Worm (Caenorhabditis elegans): Measurements from ENCODE around the gene srx-1.

The srx-1 gene

ce11 chrV:9022078-9022477, 18.6 kb downstream of the srx-1 start, which contains the start of gene oac-41:
Gene oac-41 (minus strand): TSS chrV:9022178.
- TF ChIP-seq tbx-9 (tag; optimal IDR thresholded peaks at IDR 0.05; ENCODE audit: borderline replicate concordance) (no peak), K11D2.4 (GFP tag; IDR thresholded peaks at IDR 0.05) (no peak), ceh-100 (GFP tag; IDR thresholded peaks at IDR 0.05) (no peak), bed-1 (GFP tag; IDR thresholded peaks at IDR 0.05) (no peak), nfya-1 (tag; optimal IDR thresholded peaks at IDR 0.05; ENCODE audit: borderline replicate concordance, insufficient read depth) (no peak), nhr-80 (tag; optimal IDR thresholded peaks at IDR 0.05) (no peak), let-526 (GFP tag; IDR thresholded peaks at IDR 0.05) (no peak), lin-40 (tag; optimal IDR thresholded peaks at IDR 0.05) (no peak)

- no peak for TF ChIP-seq rcor-1 (GFP tag; IDR thresholded peaks at IDR 0.05)
- no peak for TF ChIP-seq mel-28 (tag; optimal IDR thresholded peaks at IDR 0.05; ENCODE audit: borderline replicate concordance)
- no peak for TF ChIP-seq F55B11.4 (tag; optimal IDR thresholded peaks at IDR 0.05; ENCODE audit: borderline replicate concordance, insufficient read depth)
- no peak for TF ChIP-seq B0019.2 (GFP tag; conservative IDR thresholded peaks at IDR 0.05)
- no peak for TF ChIP-seq egl-44 (GFP tag; IDR thresholded peaks at IDR 0.05)
- no peak for TF ChIP-seq snpc-3.4 (tag; optimal IDR thresholded peaks at IDR 0.05)
- TF ChIP-seq zim-3 (tag; optimal IDR thresholded peaks at IDR 0.05), result no peak
- TF ChIP-seq nhr-27 (tag; optimal IDR thresholded peaks at IDR 0.05), result no peak
- no peak for TF ChIP-seq let-607 (tag; optimal IDR thresholded peaks at IDR 0.05)
- no peak for TF ChIP-seq F57A8.1 (GFP tag; optimal IDR thresholded peaks at IDR 0.05)
- no peak for TF ChIP-seq rec-8 (tag; optimal IDR thresholded peaks at IDR 0.05)
- no peak for TF ChIP-seq F49E8.2 (tag; optimal IDR thresholded peaks at IDR 0.05; ENCODE audit: insufficient read depth)
Measured at ce11 chrV:9024713-9025112, 21.2 kb downstream of the srx-1 start, which contains the start of gene bus-1. Gene bus-1 (minus strand): TSS chrV:9024813.

- no peak for TF ChIP-seq tlf-1 (GFP tag; optimal IDR thresholded peaks at IDR 0.05)
- no peak for TF ChIP-seq hrde-1 (tag; optimal IDR thresholded peaks at IDR 0.05; ENCODE audit: borderline replicate concordance)
- no peak for TF ChIP-seq hlh-26 (GFP tag; conservative IDR thresholded peaks at IDR 0.05)
- no peak for TF ChIP-seq efl-1 (GFP tag; optimal IDR thresholded peaks at IDR 0.05)
- TF ChIP-seq unc-62 (GFP tag; optimal IDR thresholded peaks at IDR 0.05), result no peak
- no peak for TF ChIP-seq F57C9.4 (tag; optimal IDR thresholded peaks at IDR 0.05)
- TF ChIP-seq mcd-1 (GFP tag; IDR thresholded peaks at IDR 0.05), result no peak
- TF ChIP-seq tbx-9 (tag; optimal IDR thresholded peaks at IDR 0.05; ENCODE audit: borderline replicate concordance), result no peak
Measured at ce11 chrV:9030248-9030647, 26.8 kb downstream of the srx-1 start, which contains the start of gene C25E10.5. Gene C25E10.5 (plus strand): TSS chrV:9030548.

ce11 chrV:9033267-9033666, 29.8 kb downstream of the srx-1 start, which contains the start of gene C25E10.4:
Gene C25E10.4 (plus strand): TSS chrV:9033567.
- no peak for TF ChIP-seq xnd-1 (tag; optimal IDR thresholded peaks at IDR 0.05)
- no peak for TF ChIP-seq Y95B8A.8 (GFP tag; IDR thresholded peaks at IDR 0.05)
- TF ChIP-seq B0019.2 (GFP tag; conservative IDR thresholded peaks at IDR 0.05), result no peak
- no peak for TF ChIP-seq bed-2 (GFP tag; IDR thresholded peaks at IDR 0.05)
- TF ChIP-seq akir-1 (GFP tag; optimal IDR thresholded peaks at IDR 0.05), result no peak
- no peak for TF ChIP-seq attf-3 (GFP tag; conservative IDR thresholded peaks at IDR 0.05)
- no peak for TF ChIP-seq rec-8 (tag; optimal IDR thresholded peaks at IDR 0.05)
- TF ChIP-seq ceh-27 (GFP tag; optimal IDR thresholded peaks at IDR 0.05), result no peak
- no peak for TF ChIP-seq mcd-1 (GFP tag; IDR thresholded peaks at IDR 0.05)
- TF ChIP-seq attf-6 (GFP tag; IDR thresholded peaks at IDR 0.05), result no peak
- TF ChIP-seq lir-1 (GFP tag; conservative IDR thresholded peaks at IDR 0.05), result no peak

Data from whole organism, young adult.